Worm (Caenorhabditis elegans) whole organism, L1 larva: ENCODE results near the gene egl-47.

Source experiments
- C04F5.9 ChIP-seq: sonication (generic microtip); optimal IDR thresholded peaks from 2 replicates; lab custom pipeline; 2016; ENCODE audit warnings: missing genetic modification characterization, missing compliant biosample characterization
- C16A3.4 ChIP-seq: fragments of 150-350 bp; optimal IDR thresholded peaks from 2 replicates; lab custom pipeline; 2014; ENCODE audit warnings: missing biosample characterization, missing genetic modification characterization
- aly-2 ChIP-seq: fragments of 150-350 bp; optimal IDR thresholded peaks from 2 replicates; lab custom pipeline; 2014; ENCODE audit warnings: missing biosample characterization, missing genetic modification characterization
- ceh-63 ChIP-seq: fragments of 200-800 bp; sonication (Bioruptor generic); optimal IDR thresholded peaks from 2 replicates; lab custom pipeline; 2018; ENCODE audit warnings: mild to moderate bottlenecking, missing genetic modification characterization, missing compliant biosample characterization
- ces-1 ChIP-seq: fragments of 150-350 bp; optimal IDR thresholded peaks from 2 replicates; lab custom pipeline; 2014; ENCODE audit warnings: missing biosample characterization, missing genetic modification reagents, missing genetic modification characterization
- efl-1 ChIP-seq, 4 experiments: fragments of 150-350 bp; optimal IDR thresholded peaks in 3 of 4; peaks in 1 of 4; 1 replicate in 1 of 4; 2 replicates in 3 of 4; lab custom pipeline; 2014; ENCODE audit warnings: missing biosample characterization in 2 of 4, missing genetic modification characterization in 2 of 4, missing genetic modification reagents in 2 of 4
- egl-13 ChIP-seq: sonication (generic microtip); optimal IDR thresholded peaks from 2 replicates; lab custom pipeline; 2016; ENCODE audit warnings: missing genotype, missing genetic modification reagents, missing genetic modification characterization, missing compliant biosample characterization
- egl-27 ChIP-seq, 2 experiments: fragments of 150-350 bp in 1 of 2; sonication (generic microtip); optimal IDR thresholded peaks; 3 replicates each; lab custom pipeline; 2017 to 2018; ENCODE audit warnings: missing biosample characterization in 2 of 2, missing genetic modification characterization in 2 of 2, missing genetic modification reagents in 2 of 2
- elt-2 ChIP-seq: sonication (generic microtip); optimal IDR thresholded peaks from 2 replicates; lab custom pipeline; 2016; ENCODE audit warnings: missing genetic modification characterization, mild to moderate bottlenecking, inconsistent platforms, missing compliant biosample characterization, missing genetic modification reagents
- elt-3 ChIP-seq, 6 experiments: fragments of 150-350 bp in 1 of 6; sonication (generic microtip); optimal IDR thresholded peaks; 2 replicates each; lab custom pipeline; 2017 to 2018; ENCODE audit warnings: missing biosample characterization in 6 of 6, missing genetic modification characterization in 6 of 6, inconsistent platforms in 1 of 6
- fkh-4 ChIP-seq: sonication (generic microtip); optimal IDR thresholded peaks from 2 replicates; lab custom pipeline; 2016; ENCODE audit warnings: missing compliant biosample characterization, missing genetic modification characterization, borderline replicate concordance
- fos-1 ChIP-seq: fragments of 150-350 bp; optimal IDR thresholded peaks from 2 replicates; lab custom pipeline; 2014; ENCODE audit warnings: missing biosample characterization, missing genetic modification characterization
- grh-1 ChIP-seq: fragments of 200-800 bp; sonication (Bioruptor generic); IDR thresholded peaks from 2 replicates; pipeline ENCODE4 v1.3.6; 2022; ENCODE audit warnings: missing genetic modification reagents, missing genetic modification characterization, missing compliant biosample characterization
- irx-1 ChIP-seq: sonication (generic microtip); optimal IDR thresholded peaks from 2 replicates; lab custom pipeline; 2016; ENCODE audit warnings: missing genetic modification characterization, missing compliant biosample characterization
- jun-1 ChIP-seq: fragments of 150-350 bp; optimal IDR thresholded peaks from 2 replicates; lab custom pipeline; 2014; ENCODE audit warnings: missing biosample characterization, missing genetic modification reagents, missing genetic modification characterization
- lin-14 ChIP-seq: fragments of 200-800 bp; sonication (Bioruptor generic); optimal IDR thresholded peaks from 2 replicates; lab custom pipeline; 2018; ENCODE audit warnings: mild to moderate bottlenecking, missing genetic modification characterization, moderate library complexity, missing compliant biosample characterization
- lin-15B ChIP-seq: fragments of 150-350 bp; sonication (generic microtip); optimal IDR thresholded peaks from 3 replicates; lab custom pipeline; 2014; ENCODE audit warnings: missing biosample characterization, missing genetic modification characterization
- lsy-2 ChIP-seq, 2 experiments: fragments of 150-350 bp; optimal IDR thresholded peaks; 2 replicates each; lab custom pipeline; 2014; ENCODE audit warnings: missing biosample characterization in 2 of 2, missing genetic modification characterization in 2 of 2
- mef-2 ChIP-seq: fragments of 150-350 bp; optimal IDR thresholded peaks from 2 replicates; lab custom pipeline; 2014; ENCODE audit warnings: missing biosample characterization, missing genetic modification characterization
- mep-1 ChIP-seq: fragments of 150-350 bp; optimal IDR thresholded peaks from 2 replicates; lab custom pipeline; 2014; ENCODE audit warnings: missing biosample characterization, missing genetic modification characterization
- nhr-11 ChIP-seq: fragments of 150-350 bp; optimal IDR thresholded peaks from 2 replicates; lab custom pipeline; 2014; ENCODE audit warnings: missing biosample characterization, missing genetic modification characterization
- nhr-20 ChIP-seq: sonication (generic microtip); optimal IDR thresholded peaks from 2 replicates; lab custom pipeline; 2016; ENCODE audit warnings: mild to moderate bottlenecking, missing genetic modification characterization, missing compliant biosample characterization
- nhr-71 ChIP-seq: sonication (generic microtip); optimal IDR thresholded peaks from 2 replicates; lab custom pipeline; 2016; ENCODE audit warnings: mild to moderate bottlenecking, missing genetic modification characterization, moderate library complexity, missing compliant biosample characterization
- nhr-76 ChIP-seq: sonication (generic microtip); optimal IDR thresholded peaks from 2 replicates; lab custom pipeline; 2017; ENCODE audit warnings: missing biosample characterization, missing genetic modification characterization
- nhr-90 ChIP-seq: sonication (generic microtip); optimal IDR thresholded peaks from 2 replicates; lab custom pipeline; 2016; ENCODE audit warnings: mild to moderate bottlenecking, missing genetic modification characterization, missing compliant biosample characterization; ENCODE audit not compliant: poor library complexity
- pqm-1 ChIP-seq: sonication (generic microtip); optimal IDR thresholded peaks from 3 replicates; lab custom pipeline; 2017; ENCODE audit warnings: missing biosample characterization, missing genetic modification characterization
- snpc-4 ChIP-seq: fragments of 150-350 bp; optimal IDR thresholded peaks from 2 replicates; lab custom pipeline; 2014; ENCODE audit warnings: missing biosample characterization, missing genetic modification characterization
- snu-23 ChIP-seq: sonication (generic microtip); optimal IDR thresholded peaks from 2 replicates; lab custom pipeline; 2016; ENCODE audit warnings: missing genetic modification characterization, missing compliant biosample characterization
- sox-4 ChIP-seq: sonication (generic microtip); optimal IDR thresholded peaks from 2 replicates; lab custom pipeline; 2016; ENCODE audit warnings: missing genetic modification characterization, missing compliant biosample characterization
- sup-37 ChIP-seq: fragments of 200-800 bp; sonication (Bioruptor generic); optimal IDR thresholded peaks from 2 replicates; lab custom pipeline; 2018; ENCODE audit warnings: mild to moderate bottlenecking, missing genetic modification characterization, missing compliant biosample characterization
- tbx-2 ChIP-seq: sonication (generic microtip); optimal IDR thresholded peaks from 2 replicates; lab custom pipeline; 2016; ENCODE audit warnings: missing genetic modification characterization, missing compliant biosample characterization
- tlp-1 ChIP-seq: fragments of 150-350 bp; optimal IDR thresholded peaks from 2 replicates; lab custom pipeline; 2014; ENCODE audit warnings: missing biosample characterization, missing genetic modification characterization
- unc-62 ChIP-seq: fragments of 150-350 bp; optimal IDR thresholded peaks from 2 replicates; lab custom pipeline; 2014; ENCODE audit warnings: missing biosample characterization, missing genetic modification reagents, missing genetic modification characterization
- unc-98 ChIP-seq: fragments of 200-800 bp; sonication (Bioruptor generic); IDR thresholded peaks from 2 replicates; pipeline ENCODE4 v1.3.6; 2022; ENCODE audit warnings: missing genetic modification characterization, missing compliant biosample characterization
- zag-1 ChIP-seq: fragments of 150-350 bp; optimal IDR thresholded peaks from 2 replicates; lab custom pipeline; 2014; ENCODE audit warnings: missing biosample characterization, missing genetic modification characterization

The egl-47 gene

DNA sequence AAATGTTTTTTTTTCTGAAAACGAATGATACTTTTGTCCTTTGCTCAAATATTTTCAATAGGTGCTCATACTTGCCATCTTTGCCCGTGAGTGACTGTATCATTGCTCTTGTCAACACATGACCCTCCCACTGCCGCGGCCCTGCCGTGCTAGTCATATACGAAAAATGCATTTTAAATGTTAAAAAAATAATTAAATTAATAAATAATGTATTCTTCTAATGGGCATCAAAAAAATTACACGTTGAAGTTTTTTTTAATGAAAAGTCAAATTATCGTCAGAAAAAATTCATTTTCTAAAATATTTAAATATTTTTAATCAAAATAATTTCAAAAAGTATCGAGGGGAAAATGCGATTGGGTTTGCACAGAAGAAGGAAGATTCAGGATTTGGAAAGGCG is 23.1 kb downstream of the egl-47 start, which contains the start of gene C50H2.7:
Gene C50H2.7 (plus strand): TSS at position 301 of the 400 bp plus-strand sequence.
- TF ChIP-seq lin-15B (no peak), mep-1 (tag; lab: Kevin White, UChicago) (no peak), irx-1 (tag; lab: Kevin White, UChicago) (no peak), unc-62 (GFP tag; lab: Kevin White, UChicago) (no peak), fos-1 (tag; lab: Kevin White, UChicago) (no peak), nhr-76 (tag; lab: Kevin White, UChicago) (no peak), elt-2 (tag; lab: Kevin White, UChicago) (no peak), efl-1 (optimal IDR thresholded peaks at IDR 0.05; lab: Kevin White, UChicago) (no peak), efl-1 (GFP tag; optimal IDR thresholded peaks at IDR 0.05 in 1 of 2; lab: Kevin White, UChicago) (no peak), lsy-2 (tag; optimal IDR thresholded peaks at IDR 0.05; lab: Kevin White, UChicago) (no peak), snu-23 (GFP tag; lab: Kevin White, UChicago) (no peak), egl-13 (no peak), grh-1 (GFP tag; lab: Robert Waterston, UW) (no peak), C04F5.9 (tag; lab: Kevin White, UChicago) (no peak), nhr-20 (tag; lab: Kevin White, UChicago) (no peak), snpc-4 (no peak), ces-1 (no peak), jun-1 (tag; lab: Kevin White, UChicago) (no peak), nhr-90 (no peak), tbx-2 (no peak), fkh-4 (tag; lab: Kevin White, UChicago) (no peak)

DNA sequence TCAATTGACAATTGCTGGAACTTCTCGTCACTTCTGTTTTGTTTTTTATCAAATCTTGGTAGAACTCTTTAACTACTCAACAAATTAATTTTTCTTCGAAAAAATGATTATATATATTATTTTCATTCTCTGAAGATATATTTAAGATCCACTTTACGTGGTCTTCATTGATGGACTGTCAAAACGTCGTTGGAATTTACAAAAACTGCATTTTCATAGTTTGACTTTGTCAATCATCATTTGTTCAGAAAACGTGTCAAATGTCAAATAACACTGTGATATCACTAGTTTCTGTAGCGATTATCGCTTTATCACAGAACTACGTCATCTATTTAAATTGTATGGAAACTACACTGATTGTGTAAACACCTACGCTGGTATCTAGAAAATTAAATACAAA is 25.0 kb downstream of the egl-47 start:
- TF ChIP-seq lin-14 (GFP tag; lab: Kevin White, UChicago) (no peak), aly-2 (tag; lab: Kevin White, UChicago) (no peak), sox-4 (no peak), elt-2 (tag; lab: Kevin White, UChicago) (peak; percentile 52), pqm-1 (tag; lab: Kevin White, UChicago) (peak; percentile 1)

DNA sequence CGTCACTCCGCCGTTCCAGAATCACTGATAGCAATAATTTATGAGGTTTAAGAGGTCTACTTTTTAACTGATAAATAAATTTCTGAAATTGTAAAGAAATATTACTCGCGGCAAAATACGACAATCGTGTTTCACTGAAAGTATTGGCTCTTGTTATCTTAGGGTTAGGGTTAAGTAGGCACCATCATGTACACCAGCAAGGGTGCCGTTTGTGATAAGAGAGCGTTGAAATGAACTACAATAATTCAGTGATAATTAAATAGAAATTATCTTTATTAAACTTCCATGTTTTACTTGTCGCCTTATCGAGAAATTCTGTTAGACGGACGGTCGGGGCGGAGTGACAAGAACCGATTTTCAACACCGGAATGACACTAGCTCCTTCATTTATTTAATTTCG is 26.3 kb downstream of the egl-47 start:
- TF ChIP-seq efl-1 (optimal IDR thresholded peaks at IDR 0.05; lab: Kevin White, UChicago): no peak
- peak in 1 of 2 experiments; percentile 27 for TF ChIP-seq efl-1 (GFP tag; optimal IDR thresholded peaks at IDR 0.05 in 1 of 2; lab: Kevin White, UChicago)
- peak; percentile 43 for TF ChIP-seq jun-1 (tag; lab: Kevin White, UChicago)
- TF ChIP-seq nhr-71 (tag; lab: Kevin White, UChicago): peak; percentile 2
- peak; percentile 96 for TF ChIP-seq elt-2 (tag; lab: Kevin White, UChicago)
- peak; percentile 39 for TF ChIP-seq pqm-1 (tag; lab: Kevin White, UChicago)
- TF ChIP-seq mef-2 (tag; lab: Kevin White, UChicago): no peak
- TF ChIP-seq unc-98 (GFP tag; lab: Robert Waterston, UW): no peak
- no peak for TF ChIP-seq sup-37 (GFP tag; lab: Kevin White, UChicago)
- peak; percentile 19 for TF ChIP-seq nhr-90

DNA sequence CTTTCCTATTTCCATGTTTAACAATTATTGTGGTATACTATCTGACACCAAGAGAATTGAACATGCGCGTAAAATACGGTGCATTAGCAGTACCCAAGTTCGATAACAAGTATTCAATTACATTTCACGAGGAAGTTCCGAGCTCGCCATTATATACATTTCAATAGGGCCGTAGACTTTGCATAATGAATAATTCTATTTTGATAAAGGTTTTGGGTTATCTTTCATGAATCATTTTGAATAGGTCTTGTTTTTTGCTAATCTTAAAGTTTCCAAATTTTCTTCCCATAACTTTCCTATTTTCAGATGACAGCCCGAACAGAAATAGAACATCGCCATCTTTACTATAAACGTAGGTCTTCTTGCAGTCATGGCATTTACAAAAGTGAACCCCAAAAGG is 26.9 kb downstream of the egl-47 start, which contains the start of gene C50H2.13:
Gene C50H2.13 (plus strand): TSS at position 301 of the 400 bp plus-strand sequence.
- TF ChIP-seq egl-27 (tag; optimal IDR thresholded peaks at IDR 0.05; lab: Kevin White, UChicago) (no peak), tbx-2 (no peak), fkh-4 (tag; lab: Kevin White, UChicago) (no peak), ceh-63 (GFP tag; lab: Kevin White, UChicago) (no peak), zag-1 (tag; lab: Kevin White, UChicago) (no peak), nhr-11 (tag; lab: Kevin White, UChicago) (no peak), snu-23 (GFP tag; lab: Kevin White, UChicago) (no peak), nhr-71 (tag; lab: Kevin White, UChicago) (no peak), elt-3 (tag; optimal IDR thresholded peaks at IDR 0.05; lab: Kevin White, UChicago) (no peak), tlp-1 (tag; lab: Kevin White, UChicago) (no peak), C16A3.4 (no peak)
